Worm (Caenorhabditis elegans) whole organism, L4 larva: ENCODE measurements around the gene F49A5.10.

Source experiments
- aly-2 ChIP-seq: sonication (generic microtip); optimal IDR thresholded peaks from 2 replicates; lab custom pipeline; 2018; ENCODE audit warnings: missing biosample characterization, missing genetic modification characterization
- zag-1 ChIP-seq: fragments of 150-350 bp; optimal IDR thresholded peaks from 2 replicates; lab custom pipeline; 2014; ENCODE audit warnings: missing biosample characterization, missing genetic modification characterization

ce11 chrV:16910864-16911263 is 35.8 kb downstream of the F49A5.10 start:
- TF ChIP-seq aly-2 (tag; lab: Kevin White, UChicago) (no peak), zag-1 (tag; lab: Kevin White, UChicago) (no peak)
